Worm (Caenorhabditis elegans) whole organism, young adult: ENCODE data around the gene T05C12.15.

Experiments used
- B0336.3 ChIP-seq: fragments of 200-800 bp; sonication (Bioruptor generic); IDR thresholded peaks from 2 replicates; pipeline ENCODE4 v1.3.6; 2022; ENCODE audit warnings: missing genetic modification characterization, missing compliant biosample characterization
- C06A6.2 ChIP-seq: fragments of 200-800 bp; sonication (Bioruptor generic); conservative IDR thresholded peaks from 2 replicates; pipeline ENCODE4 v1.3.6; 2022; ENCODE audit warnings: missing genetic modification characterization, missing compliant biosample characterization
- F33H1.4 ChIP-seq: fragments of 200-800 bp; sonication (Bioruptor generic); IDR thresholded peaks from 2 replicates; pipeline ENCODE4 v1.3.6; 2022; ENCODE audit warnings: missing genetic modification reagents, missing genetic modification characterization, missing compliant biosample characterization
- F39B2.1 ChIP-seq: fragments of 200-800 bp; sonication (Bioruptor generic); IDR thresholded peaks from 2 replicates; pipeline ENCODE4 v1.3.6; 2022; ENCODE audit warnings: missing genetic modification reagents, missing genetic modification characterization, missing compliant biosample characterization
- Y53F4B.3 ChIP-seq: fragments of 200-800 bp; sonication (Bioruptor generic); IDR thresholded peaks from 2 replicates; pipeline ENCODE4 v1.3.6; 2022; ENCODE audit warnings: missing genetic modification reagents, missing genetic modification characterization, missing compliant biosample characterization
- Y67H2A.10 ChIP-seq: fragments of 200-800 bp; sonication (Bioruptor generic); conservative IDR thresholded peaks from 2 replicates; pipeline ENCODE4 v1.3.6; 2022; ENCODE audit warnings: missing genetic modification reagents, missing genetic modification characterization, missing compliant biosample characterization
- ZK185.1 ChIP-seq: sonication (generic microtip); optimal IDR thresholded peaks from 2 replicates; lab custom pipeline; 2016; ENCODE audit warnings: mild to moderate bottlenecking, missing genetic modification characterization, missing compliant biosample characterization; ENCODE audit not compliant: poor library complexity, severe bottlenecking
- akir-1 ChIP-seq: fragments of 200-800 bp; sonication (Bioruptor generic); optimal IDR thresholded peaks from 2 replicates; lab custom pipeline; 2018; ENCODE audit warnings: mild to moderate bottlenecking, missing genetic modification characterization, moderate library complexity, missing compliant biosample characterization
- attf-3 ChIP-seq: fragments of 200-800 bp; sonication (Bioruptor generic); conservative IDR thresholded peaks from 2 replicates; pipeline ENCODE4 v1.3.6; 2022; ENCODE audit warnings: missing genetic modification reagents, missing genetic modification characterization, missing compliant biosample characterization
- attf-5 ChIP-seq: fragments of 200-800 bp; sonication (Bioruptor generic); optimal IDR thresholded peaks from 2 replicates; lab custom pipeline; 2018; ENCODE audit warnings: mild to moderate bottlenecking, missing genetic modification characterization, missing compliant biosample characterization
- cebp-1 ChIP-seq, 2 experiments: fragments of 200-800 bp in 1 of 2; sonication (Bioruptor generic) in 1 of 2; sonication (generic microtip) in 1 of 2; IDR thresholded peaks in 1 of 2; optimal IDR thresholded peaks in 1 of 2; 2 replicates each; pipeline versions ENCODE4 v1.3.6 to Lab custom; 2017 to 2022; ENCODE audit warnings: missing compliant biosample characterization in 2 of 2, missing genetic modification characterization in 2 of 2, mild to moderate bottlenecking in 1 of 2, missing genetic modification reagents in 1 of 2, moderate library complexity in 1 of 2
- cebp-2 ChIP-seq: fragments of 200-800 bp; sonication (Bioruptor generic); IDR thresholded peaks from 2 replicates; pipeline ENCODE4 v1.3.6; 2022; ENCODE audit warnings: missing genetic modification characterization, missing compliant biosample characterization
- ceh-27 ChIP-seq: fragments of 200-800 bp; sonication (Bioruptor generic); optimal IDR thresholded peaks from 2 replicates; lab custom pipeline; 2018; ENCODE audit warnings: mild to moderate bottlenecking, missing genetic modification characterization, moderate library complexity, missing compliant biosample characterization
- dpl-1 ChIP-seq: fragments of 150-350 bp; optimal IDR thresholded peaks from 2 replicates; lab custom pipeline; 2014; ENCODE audit warnings: missing biosample characterization, missing genetic modification reagents, missing genetic modification characterization
- efl-1 ChIP-seq: fragments of 150-350 bp; optimal IDR thresholded peaks from 2 replicates; lab custom pipeline; 2014; ENCODE audit warnings: missing biosample characterization, missing genetic modification reagents, missing genetic modification characterization
- gei-17 ChIP-seq: fragments of 200-800 bp; sonication (Bioruptor generic); optimal IDR thresholded peaks from 2 replicates; lab custom pipeline; 2018; ENCODE audit warnings: mild to moderate bottlenecking, missing genetic modification characterization, missing compliant biosample characterization
- him-1 ChIP-seq: sonication (generic microtip); optimal IDR thresholded peaks from 2 replicates; lab custom pipeline; 2016; ENCODE audit warnings: missing genotype, missing genetic modification reagents, missing genetic modification characterization, missing compliant biosample characterization
- hlh-12 ChIP-seq: sonication (generic microtip); optimal IDR thresholded peaks from 2 replicates; lab custom pipeline; 2016; ENCODE audit warnings: missing genetic modification characterization, missing compliant biosample characterization
- hlh-26 ChIP-seq: fragments of 200-800 bp; sonication (Bioruptor generic); conservative IDR thresholded peaks from 2 replicates; pipeline ENCODE4 v1.3.6; 2022; ENCODE audit warnings: missing genetic modification reagents, missing genetic modification characterization, missing compliant biosample characterization
- hsf-1 ChIP-seq: fragments of 200-800 bp; sonication (Bioruptor generic); IDR thresholded peaks from 2 replicates; pipeline ENCODE4 v1.3.6; 2022; ENCODE audit warnings: missing genetic modification reagents, missing genetic modification characterization, missing compliant biosample characterization
- lin-35 ChIP-seq, 3 experiments: fragments of 150-350 bp in 2 of 3; sonication (generic microtip) in 1 of 3; optimal IDR thresholded peaks; 2 replicates each; lab custom pipeline; 2014 to 2018; ENCODE audit warnings: missing biosample characterization in 3 of 3, missing genetic modification characterization in 3 of 3, missing genetic modification reagents in 3 of 3
- lin-54 ChIP-seq: fragments of 200-800 bp; sonication (Bioruptor generic); optimal IDR thresholded peaks from 2 replicates; lab custom pipeline; 2018; ENCODE audit warnings: mild to moderate bottlenecking, missing genetic modification characterization, missing compliant biosample characterization
- lir-1 ChIP-seq: fragments of 200-800 bp; sonication (Bioruptor generic); conservative IDR thresholded peaks from 2 replicates; pipeline ENCODE4 v1.3.6; 2022; ENCODE audit warnings: missing genetic modification reagents, missing genetic modification characterization, missing compliant biosample characterization
- lsl-1 ChIP-seq: fragments of 200-800 bp; sonication (Bioruptor generic); optimal IDR thresholded peaks from 2 replicates; lab custom pipeline; 2018; ENCODE audit warnings: mild to moderate bottlenecking, missing genetic modification characterization, moderate library complexity, missing compliant biosample characterization
- lsy-27 ChIP-seq: sonication (generic microtip); optimal IDR thresholded peaks from 2 replicates; lab custom pipeline; 2017; ENCODE audit warnings: missing genetic modification characterization, mild to moderate bottlenecking, missing compliant biosample characterization, antibody characterized with exemption, missing genotype, borderline replicate concordance; ENCODE audit not compliant: insufficient read depth
- madf-3 ChIP-seq: fragments of 200-800 bp; sonication (Bioruptor generic); IDR thresholded peaks from 2 replicates; pipeline ENCODE4 v1.3.6; 2022; ENCODE audit warnings: missing genetic modification reagents, missing genetic modification characterization, missing compliant biosample characterization
- madf-6 ChIP-seq: fragments of 200-800 bp; sonication (Bioruptor generic); IDR thresholded peaks from 2 replicates; pipeline ENCODE4 v1.3.6; 2022; ENCODE audit warnings: missing genetic modification reagents, missing genetic modification characterization, missing compliant biosample characterization
- madf-8 ChIP-seq: fragments of 200-800 bp; sonication (Bioruptor generic); conservative IDR thresholded peaks from 2 replicates; pipeline ENCODE4 v1.3.6; 2022; ENCODE audit warnings: missing genetic modification reagents, missing genetic modification characterization, missing compliant biosample characterization
- mcd-1 ChIP-seq: fragments of 200-800 bp; sonication (Bioruptor generic); IDR thresholded peaks from 2 replicates; pipeline ENCODE4 v1.3.6; 2022; ENCODE audit warnings: missing genetic modification reagents, missing genetic modification characterization, missing compliant biosample characterization
- mxl-1 ChIP-seq: sonication (generic microtip); optimal IDR thresholded peaks from 2 replicates; lab custom pipeline; 2016; ENCODE audit warnings: missing genetic modification characterization, missing compliant biosample characterization
- pha-4 ChIP-seq: fragments of 150-350 bp; sonication (generic microtip); optimal IDR thresholded peaks from 2 replicates; lab custom pipeline; 2014; ENCODE audit warnings: missing biosample characterization, missing genetic modification reagents, missing genetic modification characterization
- sdz-38 ChIP-seq: sonication (generic microtip); optimal IDR thresholded peaks from 2 replicates; lab custom pipeline; 2016; ENCODE audit warnings: missing genotype, missing genetic modification characterization, missing compliant biosample characterization
- sea-2 ChIP-seq: fragments of 200-800 bp; sonication (Bioruptor generic); IDR thresholded peaks from 2 replicates; pipeline ENCODE4 v1.3.6; 2022; ENCODE audit warnings: missing genetic modification characterization, missing compliant biosample characterization
- snpc-3.4 ChIP-seq: sonication (generic microtip); optimal IDR thresholded peaks from 2 replicates; lab custom pipeline; 2017; ENCODE audit warnings: missing genetic modification characterization, mild to moderate bottlenecking, missing compliant biosample characterization, antibody characterized with exemption, moderate library complexity, missing genotype, missing genetic modification reagents
- snpc-4 ChIP-seq, 5 experiments: fragments of 150-350 bp in 1 of 5; sonication (generic microtip) in 4 of 5; optimal IDR thresholded peaks; 2 replicates each; lab custom pipeline; 2014 to 2018; ENCODE audit warnings: missing genetic modification characterization in 5 of 5, missing biosample characterization in 3 of 5, antibody characterized with exemption in 2 of 5, mild to moderate bottlenecking in 2 of 5, missing compliant biosample characterization in 2 of 5, missing genotype in 2 of 5, moderate library complexity in 2 of 5, missing genetic modification reagents in 1 of 5
- xnd-1 ChIP-seq: sonication (generic microtip); optimal IDR thresholded peaks from 2 replicates; lab custom pipeline; 2016; ENCODE audit warnings: missing genotype, missing genetic modification reagents, missing genetic modification characterization, missing compliant biosample characterization
- ztf-18 ChIP-seq: sonication (generic microtip); optimal IDR thresholded peaks from 2 replicates; lab custom pipeline; 2016; ENCODE audit warnings: missing genotype, mild to moderate bottlenecking, missing genetic modification characterization, missing compliant biosample characterization
- ztf-25 ChIP-seq: fragments of 200-800 bp; sonication (Bioruptor generic); IDR thresholded peaks from 2 replicates; pipeline ENCODE4 v1.3.6; 2022; ENCODE audit warnings: missing genetic modification reagents, missing genetic modification characterization, missing compliant biosample characterization

Gene T05C12.15

DNA sequence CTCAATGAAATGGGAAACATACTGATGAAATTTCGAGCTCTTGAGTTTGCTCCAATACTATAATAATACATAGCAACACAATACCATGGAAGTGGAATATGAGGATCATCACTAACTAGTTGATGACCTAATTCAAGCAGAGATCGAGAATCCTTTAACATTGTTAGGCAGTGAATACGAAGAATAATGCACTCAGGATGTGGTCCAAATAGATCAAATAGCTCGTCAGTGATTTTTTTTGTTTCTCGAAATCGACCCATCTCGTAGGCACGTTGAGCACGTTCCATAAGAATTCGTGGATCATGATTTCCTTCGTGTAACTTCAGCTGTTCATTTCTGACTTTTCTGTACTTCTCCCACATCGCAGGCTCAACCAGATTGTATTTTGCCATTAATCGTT, 8.5 kb upstream of the T05C12.15 start:
- TF ChIP-seq lir-1 (GFP tag; lab: Robert Waterston, UW) (no peak), sdz-38 (tag; lab: Kevin White, UChicago) (no peak), hsf-1 (no peak), ztf-25 (no peak), lsy-27 (no peak), madf-3 (GFP tag; lab: Robert Waterston, UW) (no peak), hlh-26 (no peak), cebp-2 (GFP tag; lab: Robert Waterston, UW) (no peak), Y67H2A.10 (GFP tag; lab: Robert Waterston, UW) (no peak)

DNA sequence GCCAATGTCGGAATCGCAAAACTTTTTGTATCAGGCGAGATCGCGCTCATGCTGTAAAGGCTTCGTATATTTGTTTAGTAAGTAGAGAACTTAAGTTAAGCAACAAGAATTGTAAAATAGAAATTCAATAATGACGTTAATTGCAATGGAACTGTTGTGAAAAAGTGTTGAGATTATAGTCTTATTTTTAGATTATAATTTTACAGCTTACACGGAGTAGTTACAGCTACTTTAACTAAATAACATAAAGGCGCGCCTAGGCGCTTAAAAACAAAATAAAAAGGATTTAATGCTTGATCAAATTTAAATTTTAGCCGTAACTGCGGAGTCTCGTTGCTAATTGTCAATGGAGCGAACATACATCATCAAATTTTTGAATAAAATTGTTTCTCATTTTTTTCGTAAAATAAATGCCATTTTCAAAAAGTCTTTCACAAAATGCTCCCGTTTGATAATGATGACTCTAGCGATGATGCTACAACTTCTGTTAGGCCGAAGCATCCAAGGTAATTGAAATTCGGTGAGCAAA, 7.2 kb upstream of the T05C12.15 start, which contains the start of the genes emb-27 and rrf-3:
Gene emb-27, minus strand, starts transcription at position 51 of the 529 bp plus-strand sequence.
Gene rrf-3, plus strand, starts transcription at position 346 of the 529 bp plus-strand sequence.
- TF ChIP-seq lsl-1 (GFP tag; lab: Kevin White, UChicago) = peak; percentile 26
- TF ChIP-seq him-1 = no peak
- TF ChIP-seq ceh-27 (GFP tag; lab: Kevin White, UChicago) = no peak
- TF ChIP-seq efl-1 (GFP tag; lab: Kevin White, UChicago) = peak; percentile 83
- no peak for TF ChIP-seq C06A6.2
- TF ChIP-seq ztf-18 (tag; lab: Kevin White, UChicago) = peak; percentile 12
- TF ChIP-seq hlh-12 (tag; lab: Kevin White, UChicago) = no peak
- peak; percentile 88 for TF ChIP-seq attf-3
- peak; percentile 48 for TF ChIP-seq madf-6 (GFP tag; lab: Robert Waterston, UW)
- TF ChIP-seq sea-2 (GFP tag; lab: Robert Waterston, UW) = no peak
- peak; percentile 35; the same call in 1 of the 2 replicates for TF ChIP-seq F33H1.4 (GFP tag; lab: Robert Waterston, UW)
- TF ChIP-seq B0336.3 = no peak
- TF ChIP-seq gei-17 (GFP tag; lab: Kevin White, UChicago) = no peak
- TF ChIP-seq madf-8 (GFP tag; lab: Robert Waterston, UW) = no peak
- no peak for TF ChIP-seq akir-1 (GFP tag; lab: Kevin White, UChicago)
- TF ChIP-seq lin-54 (GFP tag; lab: Kevin White, UChicago) = peak; percentile 51
- peak; percentile 76 for TF ChIP-seq mcd-1
- no peak for TF ChIP-seq F39B2.1
- TF ChIP-seq attf-5 (GFP tag; lab: Kevin White, UChicago) = peak; percentile 83
- TF ChIP-seq Y67H2A.10 (GFP tag; lab: Robert Waterston, UW) = no peak
- no peak for TF ChIP-seq snpc-3.4 (tag; lab: Kevin White, UChicago)
- TF ChIP-seq dpl-1 (GFP tag; lab: Kevin White, UChicago) = peak; percentile 51
- TF ChIP-seq xnd-1 (tag; lab: Kevin White, UChicago) = no peak

DNA sequence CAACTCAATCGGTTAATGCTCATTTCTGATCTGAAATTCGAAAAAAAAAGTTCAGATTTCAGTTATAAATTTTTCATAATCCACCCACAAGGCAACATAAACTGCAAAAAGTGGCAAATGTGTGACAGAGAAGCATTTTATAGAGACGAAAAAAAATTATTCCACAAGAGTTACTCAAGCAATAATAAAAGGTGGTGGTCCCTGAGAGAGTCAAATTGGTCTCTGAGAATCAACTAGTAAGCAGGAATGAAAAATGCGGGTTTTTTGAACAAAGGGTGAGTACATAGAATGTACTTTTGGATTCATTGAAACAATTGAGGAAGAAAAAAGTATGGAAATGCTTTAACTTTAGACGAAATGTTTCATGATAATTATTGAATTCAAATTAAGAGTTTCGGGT, 991 bp downstream of the T05C12.15 start, which contains the start of gene T05C12.11:
Gene T05C12.11, minus strand, starts transcription at position 101 of the 400 bp plus-strand sequence.
- TF ChIP-seq sdz-38 (tag; lab: Kevin White, UChicago) (no peak), pha-4 (no peak), ZK185.1 (tag; lab: Kevin White, UChicago) (no peak), Y53F4B.3 (GFP tag; lab: Robert Waterston, UW) (no peak), snpc-4 (GFP tag; optimal IDR thresholded peaks at IDR 0.05; lab: Kevin White, UChicago) (no peak), snpc-4 (tag; optimal IDR thresholded peaks at IDR 0.05; lab: Kevin White, UChicago) (no peak), mxl-1 (tag; lab: Kevin White, UChicago) (no peak), akir-1 (GFP tag; lab: Kevin White, UChicago) (no peak), lin-35 (GFP tag; optimal IDR thresholded peaks at IDR 0.05; lab: Kevin White, UChicago) (no peak), cebp-1 (GFP tag; IDR thresholded peaks at IDR 0.05; lab: Robert Waterston, UW) (no peak), cebp-1 (tag; optimal IDR thresholded peaks at IDR 0.05; lab: Kevin White, UChicago) (no peak)
